Worm (Caenorhabditis elegans): ENCODE results near the gene col-91.

Gene col-91

ce11 chrIII:8254938-8255337 lies 8.5 kb downstream of the col-91 start, which contains the start of gene F09G8.5:
Gene F09G8.5, plus strand, starts transcription at chrIII:8254975.
- TF ChIP-seq mab-5 (tag; optimal IDR thresholded peaks at IDR 0.05) (no peak), unc-55 (GFP tag; optimal IDR thresholded peaks at IDR 0.05) (peak; percentile 81), fos-1 (tag; optimal IDR thresholded peaks at IDR 0.05) (no peak), nhr-6 (tag; optimal IDR thresholded peaks at IDR 0.05) (no peak), nhr-11 (tag; optimal IDR thresholded peaks at IDR 0.05) (no peak), ama-1 (optimal IDR thresholded peaks at IDR 0.05) (no peak)

- TF ChIP-seq sma-9 (GFP tag; optimal IDR thresholded peaks at IDR 0.05) (no peak), sma-9 (tag; optimal IDR thresholded peaks at IDR 0.05) (no peak), Y55F3AM.14 (GFP tag; optimal IDR thresholded peaks at IDR 0.05) (no peak), gmeb-1 (tag; optimal IDR thresholded peaks at IDR 0.05) (peak; percentile 73), C34F6.9 (tag; optimal IDR thresholded peaks at IDR 0.05) (peak; percentile 65), lin-39 (tag; optimal IDR thresholded peaks at IDR 0.05) (no peak), nhr-23 (tag; optimal IDR thresholded peaks at IDR 0.05) (no peak), ztf-11 (tag; optimal IDR thresholded peaks at IDR 0.05) (no peak), mdl-1 (tag; optimal IDR thresholded peaks at IDR 0.05) (no peak), elt-1 (tag; optimal IDR thresholded peaks at IDR 0.05) (no peak), crh-2 (tag; optimal IDR thresholded peaks at IDR 0.05) (peak; percentile 7), nhr-129 (tag; optimal IDR thresholded peaks at IDR 0.05) (peak; percentile 76), egl-27 (tag; optimal IDR thresholded peaks at IDR 0.05) (no peak), F13H6.1 (tag; optimal IDR thresholded peaks at IDR 0.05) (no peak), ceh-82 (tag; optimal IDR thresholded peaks at IDR 0.05) (no peak), lsy-2 (tag; optimal IDR thresholded peaks at IDR 0.05) (peak in 1 of 2 experiments; percentile 72), zag-1 (tag; optimal IDR thresholded peaks at IDR 0.05) (no peak), nhr-237 (tag; optimal IDR thresholded peaks at IDR 0.05) (no peak), ama-1 (optimal IDR thresholded peaks at IDR 0.05) (no peak), mbf-1 (tag; optimal IDR thresholded peaks at IDR 0.05) (no peak), sem-4 (tag; optimal IDR thresholded peaks at IDR 0.05) (no peak), fos-1 (tag; optimal IDR thresholded peaks at IDR 0.05) (peak; percentile 2), snpc-4 (tag; optimal IDR thresholded peaks at IDR 0.05) (peak; percentile 9), alr-1 (tag; optimal IDR thresholded peaks at IDR 0.05) (no peak), nhr-12 (tag; optimal IDR thresholded peaks at IDR 0.05) (no peak), peb-1 (tag; optimal IDR thresholded peaks at IDR 0.05) (no peak), nhr-77 (tag; optimal IDR thresholded peaks at IDR 0.05) (no peak), ceh-16 (tag; optimal IDR thresholded peaks at IDR 0.05) (no peak), elt-3 (tag; optimal IDR thresholded peaks at IDR 0.05) (no peak), mab-5 (tag; optimal IDR thresholded peaks at IDR 0.05) (no peak), unc-62 (GFP tag; optimal IDR thresholded peaks at IDR 0.05) (no peak), aly-2 (tag; optimal IDR thresholded peaks at IDR 0.05) (no peak), ztf-4 (tag; optimal IDR thresholded peaks at IDR 0.05) (no peak), sma-3 (GFP tag; optimal IDR thresholded peaks at IDR 0.05) (no peak), ZK546.5 (tag; optimal IDR thresholded peaks at IDR 0.05) (no peak), nhr-6 (tag; optimal IDR thresholded peaks at IDR 0.05) (no peak), ztf-1 (GFP tag; conservative IDR thresholded peaks at IDR 0.05) (no peak), unc-55 (GFP tag; optimal IDR thresholded peaks at IDR 0.05) (peak; percentile 84), nhr-11 (tag; optimal IDR thresholded peaks at IDR 0.05) (no peak)
Observed at ce11 chrIII:8250007-8250683, 13.3 kb downstream of the col-91 start, which contains the start of gene knl-1. Gene knl-1, plus strand, starts transcription at chrIII:8250632.

- TF ChIP-seq nhr-237 (tag; optimal IDR thresholded peaks at IDR 0.05) (no peak), sem-4 (tag; optimal IDR thresholded peaks at IDR 0.05) (no peak), crh-2 (tag; optimal IDR thresholded peaks at IDR 0.05) (no peak), nhr-12 (tag; optimal IDR thresholded peaks at IDR 0.05) (no peak), unc-39 (tag; optimal IDR thresholded peaks at IDR 0.05) (no peak)
Observed at ce11 chrIII:8249381-8249780, 14.1 kb downstream of the col-91 start, which contains the start of the genes C02F5.10 and C02F5.2. Gene C02F5.10, minus strand, starts transcription at chrIII:8249481. Gene C02F5.2, plus strand, starts transcription at chrIII:8249619.
